Worm (Caenorhabditis elegans) whole organism, L3 larva: Measurements from ENCODE around the gene ifd-2.

Experiments used
- ZK546.5 ChIP-seq: sonication (generic microtip); optimal IDR thresholded peaks from 2 replicates; lab custom pipeline; 2017; ENCODE audit warnings: missing biosample characterization, missing genetic modification characterization
- ama-1 ChIP-seq: fragments of 150-350 bp; optimal IDR thresholded peaks from 2 replicates; lab custom pipeline; 2018
- ceh-28 ChIP-seq: fragments of 150-350 bp; optimal IDR thresholded peaks from 2 replicates; lab custom pipeline; 2014; ENCODE audit warnings: missing biosample characterization, missing genetic modification reagents, missing genetic modification characterization
- ceh-82 ChIP-seq: fragments of 150-350 bp; optimal IDR thresholded peaks from 2 replicates; lab custom pipeline; 2014; ENCODE audit warnings: missing biosample characterization, missing genetic modification characterization
- ceh-9 ChIP-seq: sonication (generic microtip); optimal IDR thresholded peaks from 2 replicates; lab custom pipeline; 2018; ENCODE audit warnings: missing biosample characterization, missing genetic modification characterization
- daf-12 ChIP-seq: fragments of 150-350 bp; optimal IDR thresholded peaks from 2 replicates; lab custom pipeline; 2014; ENCODE audit warnings: missing biosample characterization, missing genetic modification reagents, missing genetic modification characterization
- egl-27 ChIP-seq: sonication (generic microtip); optimal IDR thresholded peaks from 4 replicates; lab custom pipeline; 2017; ENCODE audit warnings: missing biosample characterization, missing genetic modification reagents, missing genetic modification characterization
- egl-5 ChIP-seq: fragments of 150-350 bp; optimal IDR thresholded peaks from 2 replicates; lab custom pipeline; 2017; ENCODE audit warnings: missing biosample characterization, missing genetic modification reagents, missing genetic modification characterization, inconsistent platforms
- elt-2 ChIP-seq: sonication (generic microtip); optimal IDR thresholded peaks from 2 replicates; lab custom pipeline; 2016; ENCODE audit warnings: missing genetic modification reagents, mild to moderate bottlenecking, missing genetic modification characterization, missing compliant biosample characterization
- elt-3 ChIP-seq, 3 experiments: fragments of 150-350 bp in 1 of 3; sonication (generic microtip) in 2 of 3; optimal IDR thresholded peaks; 2 replicates in 2 of 3; 4 replicates in 1 of 3; lab custom pipeline; 2014 to 2017; ENCODE audit warnings: missing biosample characterization in 3 of 3, missing genetic modification characterization in 3 of 3
- eor-1 ChIP-seq, 2 experiments: fragments of 150-350 bp; optimal IDR thresholded peaks; 2 replicates each; lab custom pipeline; 2014 to 2018; ENCODE audit warnings: missing biosample characterization in 2 of 2, missing genetic modification characterization in 2 of 2
- fkh-10 ChIP-seq: sonication (generic microtip); optimal IDR thresholded peaks from 2 replicates; lab custom pipeline; 2017; ENCODE audit warnings: missing biosample characterization, missing genetic modification reagents, missing genetic modification characterization
- hmg-11 ChIP-seq: sonication (generic microtip); optimal IDR thresholded peaks from 2 replicates; lab custom pipeline; 2016; ENCODE audit warnings: missing genetic modification characterization, missing compliant biosample characterization
- jun-1 ChIP-seq: fragments of 150-350 bp; optimal IDR thresholded peaks from 2 replicates; lab custom pipeline; 2014; ENCODE audit warnings: missing biosample characterization, missing genetic modification reagents, missing genetic modification characterization
- lin-39 ChIP-seq: fragments of 150-350 bp; optimal IDR thresholded peaks from 2 replicates; lab custom pipeline; 2018; ENCODE audit warnings: missing biosample characterization, missing genetic modification reagents, missing genetic modification characterization
- lsy-12 ChIP-seq: sonication (generic microtip); optimal IDR thresholded peaks from 2 replicates; lab custom pipeline; 2016; ENCODE audit warnings: mild to moderate bottlenecking, missing genetic modification characterization, missing compliant biosample characterization
- nfya-1 ChIP-seq: sonication (generic microtip); optimal IDR thresholded peaks from 2 replicates; lab custom pipeline; 2017; ENCODE audit warnings: missing genetic modification characterization, mild to moderate bottlenecking, missing compliant biosample characterization, antibody characterized with exemption, moderate library complexity; ENCODE audit not compliant: insufficient read depth
- nhr-12 ChIP-seq: fragments of 150-350 bp; optimal IDR thresholded peaks from 2 replicates; lab custom pipeline; 2014; ENCODE audit warnings: missing biosample characterization, missing genetic modification characterization
- nhr-237 ChIP-seq: fragments of 150-350 bp; optimal IDR thresholded peaks from 2 replicates; lab custom pipeline; 2014; ENCODE audit warnings: missing biosample characterization, missing genetic modification characterization
- nhr-28 ChIP-seq: fragments of 150-350 bp; optimal IDR thresholded peaks from 2 replicates; lab custom pipeline; 2014; ENCODE audit warnings: missing biosample characterization, missing genetic modification characterization
- nhr-43 ChIP-seq: sonication (generic microtip); optimal IDR thresholded peaks from 2 replicates; lab custom pipeline; 2016; ENCODE audit warnings: mild to moderate bottlenecking, missing genetic modification characterization, missing compliant biosample characterization; ENCODE audit not compliant: poor library complexity, severe bottlenecking
- nhr-67 ChIP-seq: fragments of 150-350 bp; optimal IDR thresholded peaks from 2 replicates; lab custom pipeline; 2014; ENCODE audit warnings: missing biosample characterization, missing genetic modification characterization
- nhr-76 ChIP-seq: fragments of 150-350 bp; sonication (generic microtip); optimal IDR thresholded peaks from 5 replicates; lab custom pipeline; 2014; ENCODE audit warnings: missing biosample characterization, missing genetic modification characterization
- nhr-77 ChIP-seq: fragments of 150-350 bp; optimal IDR thresholded peaks from 2 replicates; lab custom pipeline; 2014; ENCODE audit warnings: missing biosample characterization, missing genetic modification characterization
- pha-4 ChIP-seq: fragments of 150-350 bp; optimal IDR thresholded peaks from 2 replicates; lab custom pipeline; 2014; ENCODE audit warnings: missing biosample characterization, missing genetic modification reagents, missing genetic modification characterization
- sea-2 ChIP-seq: fragments of 150-350 bp; sonication (generic microtip); optimal IDR thresholded peaks from 4 replicates; lab custom pipeline; 2014; ENCODE audit warnings: missing biosample characterization, missing genetic modification reagents, missing genetic modification characterization
- skn-1 ChIP-seq: fragments of 150-350 bp; optimal IDR thresholded peaks from 2 replicates; lab custom pipeline; 2014; ENCODE audit warnings: missing biosample characterization, missing genetic modification characterization
- snpc-4 ChIP-seq: fragments of 150-350 bp; optimal IDR thresholded peaks from 2 replicates; lab custom pipeline; 2014; ENCODE audit warnings: missing biosample characterization, missing genetic modification characterization
- unc-39 ChIP-seq: sonication (generic microtip); optimal IDR thresholded peaks from 4 replicates; lab custom pipeline; 2017; ENCODE audit warnings: missing biosample characterization, missing genetic modification characterization
- unc-62 ChIP-seq: fragments of 150-350 bp; sonication (generic microtip); optimal IDR thresholded peaks from 4 replicates; lab custom pipeline; 2014; ENCODE audit warnings: missing biosample characterization, missing genetic modification reagents, missing genetic modification characterization
- zag-1 ChIP-seq: fragments of 150-350 bp; optimal IDR thresholded peaks from 2 replicates; lab custom pipeline; 2014; ENCODE audit warnings: missing biosample characterization, missing genetic modification characterization
- ztf-4 ChIP-seq: fragments of 150-350 bp; optimal IDR thresholded peaks from 2 replicates; lab custom pipeline; 2014; ENCODE audit warnings: missing biosample characterization, missing genetic modification characterization

The ifd-2 gene

ce11 chrX:851421-851820 lies 35.7 kb upstream of the ifd-2 start, which contains the start of gene igcm-1:
Gene igcm-1, minus strand, starts transcription at chrX:851521.
- TF ChIP-seq jun-1 (tag; lab: Kevin White, UChicago), result no peak
- TF ChIP-seq zag-1 (tag; lab: Kevin White, UChicago), result no peak
- TF ChIP-seq pha-4, result no peak
- no peak for TF ChIP-seq ceh-82 (tag; lab: Kevin White, UChicago)
- TF ChIP-seq ama-1 (lab: Kevin White, UChicago), result no peak
- no peak for TF ChIP-seq hmg-11
- no peak for TF ChIP-seq unc-39 (tag; lab: Kevin White, UChicago)
- no peak for TF ChIP-seq egl-5 (tag; lab: Kevin White, UChicago)
- TF ChIP-seq sea-2 (GFP tag; lab: Kevin White, UChicago), result no peak
- TF ChIP-seq elt-2 (tag; lab: Kevin White, UChicago), result no peak
- TF ChIP-seq nfya-1 (tag; lab: Kevin White, UChicago), result no peak
- no peak for TF ChIP-seq unc-62 (GFP tag; lab: Kevin White, UChicago)
- TF ChIP-seq nhr-67 (tag; lab: Kevin White, UChicago), result no peak
- TF ChIP-seq daf-12 (tag; lab: Kevin White, UChicago), result no peak
- no peak for TF ChIP-seq nhr-77 (tag; lab: Kevin White, UChicago)
- TF ChIP-seq lin-39 (tag; lab: Kevin White, UChicago), result no peak
- no peak for TF ChIP-seq ceh-9

ce11 chrX:845443-845842 lies 29.7 kb upstream of the ifd-2 start:
- TF ChIP-seq nhr-43 (tag; lab: Kevin White, UChicago), result no peak
- TF ChIP-seq zag-1 (tag; lab: Kevin White, UChicago), result no peak
- TF ChIP-seq unc-39 (tag; lab: Kevin White, UChicago), result no peak

ce11 chrX:844649-845048 lies 28.9 kb upstream of the ifd-2 start:
- TF ChIP-seq nfya-1 (tag; lab: Kevin White, UChicago), result peak; percentile 23
- TF ChIP-seq egl-5 (tag; lab: Kevin White, UChicago), result no peak
- TF ChIP-seq, all 47 proteins: peak for 1

- no peak for TF ChIP-seq pha-4
- TF ChIP-seq nhr-28 (tag; lab: Kevin White, UChicago), result no peak
- no peak for TF ChIP-seq elt-3 (tag; optimal IDR thresholded peaks at IDR 0.05; lab: Kevin White, UChicago)
- TF ChIP-seq ceh-9, result no peak
Measured at ce11 chrX:841393-841792, 25.7 kb upstream of the ifd-2 start, which contains the start of gene F39H12.3. Gene F39H12.3, minus strand, starts transcription at chrX:841493.

ce11 chrX:834478-834877 lies 18.7 kb upstream of the ifd-2 start, which contains the start of gene F39H12.1:
Gene F39H12.1, plus strand, starts transcription at chrX:834778.
- no peak for TF ChIP-seq ceh-28 (tag; lab: Kevin White, UChicago)
- no peak for TF ChIP-seq egl-5 (tag; lab: Kevin White, UChicago)
- TF ChIP-seq ceh-82 (tag; lab: Kevin White, UChicago), result no peak
- no peak for TF ChIP-seq pha-4
- no peak for TF ChIP-seq eor-1 (tag; optimal IDR thresholded peaks at IDR 0.05; lab: Kevin White, UChicago)
- TF ChIP-seq skn-1 (tag; lab: Kevin White, UChicago), result no peak
- no peak for TF ChIP-seq hmg-11
- TF ChIP-seq nhr-237, result no peak
- no peak for TF ChIP-seq fkh-10 (GFP tag; lab: Kevin White, UChicago)
- no peak for TF ChIP-seq ztf-4 (tag; lab: Kevin White, UChicago)
- TF ChIP-seq, all 47 proteins: peak for 0

ce11 chrX:830185-830584 lies 14.5 kb upstream of the ifd-2 start:
- TF ChIP-seq hmg-11 (no peak), zag-1 (tag; lab: Kevin White, UChicago) (no peak), ztf-4 (tag; lab: Kevin White, UChicago) (no peak), egl-27 (tag; lab: Kevin White, UChicago) (no peak), unc-39 (tag; lab: Kevin White, UChicago) (no peak), fkh-10 (GFP tag; lab: Kevin White, UChicago) (no peak), snpc-4 (no peak), ceh-28 (tag; lab: Kevin White, UChicago) (no peak), daf-12 (tag; lab: Kevin White, UChicago) (no peak), lsy-12 (no peak), nhr-12 (tag; lab: Kevin White, UChicago) (no peak), lin-39 (tag; lab: Kevin White, UChicago) (no peak), ceh-9 (no peak), nfya-1 (tag; lab: Kevin White, UChicago) (no peak), jun-1 (tag; lab: Kevin White, UChicago) (no peak), elt-3 (tag; optimal IDR thresholded peaks at IDR 0.05; lab: Kevin White, UChicago) (no peak), nhr-76 (no peak), nhr-237 (no peak), ZK546.5 (tag; lab: Kevin White, UChicago) (no peak)
- TF ChIP-seq, all 47 proteins: peak for 0
